Worm (Caenorhabditis elegans) whole organism, early embryonic: ENCODE results near the gene C04G2.5.

Experiments
- F13C5.2 ChIP-seq: sonication (generic microtip); optimal IDR thresholded peaks from 2 replicates; lab custom pipeline; 2017; ENCODE audit warnings: mild to moderate bottlenecking, missing genetic modification characterization, inconsistent platforms, missing compliant biosample characterization
- ama-1 ChIP-seq: fragments of 150-350 bp; optimal IDR thresholded peaks from 2 replicates; lab custom pipeline; 2014
- ets-7 ChIP-seq: sonication (generic microtip); optimal IDR thresholded peaks from 2 replicates; lab custom pipeline; 2016; ENCODE audit warnings: missing genotype, missing genetic modification characterization, missing compliant biosample characterization
- flt-1 ChIP-seq: fragments of 200-800 bp; sonication (Bioruptor generic); IDR thresholded peaks from 2 replicates; pipeline ENCODE4 v1.3.6; 2022; ENCODE audit warnings: missing genetic modification characterization, missing compliant biosample characterization
- pes-1 ChIP-seq: fragments of 200-800 bp; sonication (Bioruptor generic); IDR thresholded peaks from 2 replicates; pipeline ENCODE4 v1.3.6; 2022; ENCODE audit warnings: missing genetic modification reagents, missing genetic modification characterization, missing compliant biosample characterization

ce11 chrIV:10090358-10090757 is 4.7 kb downstream of the C04G2.5 start, which contains the start of gene ttbk-5:
- TF ChIP-seq ama-1 (lab: Kevin White, UChicago) (no peak), F13C5.2 (tag; lab: Kevin White, UChicago) (no peak), pes-1 (GFP tag; lab: Robert Waterston, UW) (no peak), ets-7 (no peak), flt-1 (GFP tag; lab: Robert Waterston, UW) (no peak)
